Worm (Caenorhabditis elegans) whole organism, L4 larva: ENCODE results near the gene ZK218.4.

ENCODE experiments used
- T20F7.1 ChIP-seq: fragments of 200-800 bp; sonication (Bioruptor generic); optimal IDR thresholded peaks from 2 replicates; lab custom pipeline; 2018; ENCODE audit warnings: mild to moderate bottlenecking, missing genetic modification characterization, missing compliant biosample characterization
- ama-1 ChIP-seq: fragments of 150-350 bp; optimal IDR thresholded peaks from 2 replicates; lab custom pipeline; 2014; ENCODE audit warnings: inconsistent platforms, mixed read lengths
- ceh-28 ChIP-seq: fragments of 150-350 bp; optimal IDR thresholded peaks from 2 replicates; lab custom pipeline; 2014; ENCODE audit warnings: missing biosample characterization, missing genetic modification reagents, missing genetic modification characterization
- gei-8 ChIP-seq: fragments of 200-800 bp; sonication (Bioruptor generic); optimal IDR thresholded peaks from 2 replicates; lab custom pipeline; 2018; ENCODE audit warnings: mild to moderate bottlenecking, missing genetic modification characterization, missing compliant biosample characterization
- mdl-1 ChIP-seq, 2 experiments: fragments of 150-350 bp in 1 of 2; sonication (generic microtip) in 1 of 2; optimal IDR thresholded peaks; 2 replicates each; lab custom pipeline; 2014 to 2017; ENCODE audit warnings: missing biosample characterization in 2 of 2, missing genetic modification characterization in 2 of 2
- mep-1 ChIP-seq: fragments of 150-350 bp; sonication (generic microtip); optimal IDR thresholded peaks from 3 replicates; lab custom pipeline; 2014; ENCODE audit warnings: missing biosample characterization, missing genetic modification characterization
- pqm-1 ChIP-seq: sonication (generic microtip); optimal IDR thresholded peaks from 2 replicates; lab custom pipeline; 2017; ENCODE audit warnings: missing biosample characterization, missing genetic modification characterization
- skn-1 ChIP-seq: fragments of 150-350 bp; optimal IDR thresholded peaks from 2 replicates; lab custom pipeline; 2014; ENCODE audit warnings: missing biosample characterization, missing genetic modification characterization
- unc-62 ChIP-seq, 3 experiments: fragments of 150-350 bp in 1 of 3; sonication (generic microtip); optimal IDR thresholded peaks in 2 of 3; peaks in 1 of 3; 1 replicate in 1 of 3; 2 replicates in 2 of 3; lab custom pipeline; 2014 to 2017; ENCODE audit warnings: missing biosample characterization in 3 of 3, missing genetic modification characterization in 3 of 3, missing genetic modification reagents in 3 of 3, missing genotype in 1 of 3

DNA sequence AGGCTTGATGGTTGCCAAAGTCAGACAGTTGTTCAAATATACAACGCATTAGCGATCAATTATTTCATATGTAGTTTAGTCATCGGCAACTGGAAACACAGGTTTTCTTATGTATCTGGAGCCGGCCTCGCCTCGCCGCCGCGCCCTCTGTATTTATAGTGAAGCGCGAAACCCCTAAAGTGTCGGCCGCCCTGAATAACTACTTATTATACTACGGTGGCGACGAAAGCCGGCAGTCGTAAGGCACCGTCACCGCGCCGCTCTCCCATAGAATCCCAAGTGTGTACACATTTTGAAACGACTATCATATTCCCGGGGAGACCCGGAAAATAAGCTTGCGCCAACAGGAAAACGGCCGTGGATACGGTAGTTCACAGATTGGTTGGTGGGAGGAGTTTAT, 4.1 kb upstream of the ZK218.4 start:
- no peak for TF ChIP-seq T20F7.1 (GFP tag; lab: Kevin White, UChicago)
- TF ChIP-seq ceh-28 = no peak
- TF ChIP-seq ama-1 (lab: Kevin White, UChicago) = no peak
- TF ChIP-seq unc-62 (GFP tag; optimal IDR thresholded peaks at IDR 0.05 in 1 of 2; lab: Kevin White, UChicago) = no peak
- no peak for TF ChIP-seq unc-62 (tag; optimal IDR thresholded peaks at IDR 0.05; lab: Kevin White, UChicago)
- no peak for TF ChIP-seq mdl-1 (tag; optimal IDR thresholded peaks at IDR 0.05; lab: Kevin White, UChicago)
- no peak for TF ChIP-seq gei-8
- TF ChIP-seq skn-1 (tag; lab: Kevin White, UChicago) = no peak
- no peak for TF ChIP-seq mep-1 (tag; lab: Kevin White, UChicago)
- TF ChIP-seq pqm-1 (tag; lab: Kevin White, UChicago) = no peak
